3 worm cellular contexts compared by ENCODE assay signal in genomic region chrIV:4397586-4397985, ce11.
A peak's percentile ranks its signal among the peaks of the same experiment; 100 is the strongest.
TF ChIP-seq lines count a peak whose summit lies in the region.

No protein-coding gene starts in this region.

TF ChIP-seq in whole organism, L3 larva, 47 proteins besides CTCF, POLR2A, EP300 and RAD21:
- TF ChIP-seq mdl-1 (tag; optimal IDR thresholded peaks at IDR 0.05; lab: Kevin White, UChicago) = no peak
- TF ChIP-seq eor-1 (tag; optimal IDR thresholded peaks at IDR 0.05; lab: Kevin White, UChicago) = no peak
- TF ChIP-seq nfya-1 (tag; optimal IDR thresholded peaks at IDR 0.05; lab: Kevin White, UChicago; ENCODE audit: insufficient read depth) = peak; percentile 94

TF ChIP-seq in whole organism, L4 larva, 104 proteins besides CTCF, POLR2A, EP300 and RAD21:
- TF ChIP-seq nhr-102 (tag; optimal IDR thresholded peaks at IDR 0.05; lab: Kevin White, UChicago) (no peak), saeg-2 (GFP tag; IDR thresholded peaks at IDR 0.05; lab: Robert Waterston, UW) (no peak), aly-2 (tag; optimal IDR thresholded peaks at IDR 0.05; lab: Kevin White, UChicago) (no peak), ZK546.5 (tag; optimal IDR thresholded peaks at IDR 0.05; lab: Kevin White, UChicago) (no peak), zag-1 (tag; optimal IDR thresholded peaks at IDR 0.05; lab: Kevin White, UChicago) (no peak), ceh-32 (tag; optimal IDR thresholded peaks at IDR 0.05; lab: Kevin White, UChicago; ENCODE audit: poor library complexity) (no peak), aha-1 (tag; lab: Kevin White, UChicago) (peak; percentile 24)

TF ChIP-seq in whole organism, late embryonic, 69 proteins besides CTCF, POLR2A, EP300 and RAD21:
- TF ChIP-seq nfya-1 (tag; optimal IDR thresholded peaks at IDR 0.05; lab: Kevin White, UChicago) = peak; percentile 85
- no peak for TF ChIP-seq zip-5 (tag; optimal IDR thresholded peaks at IDR 0.05; lab: Kevin White, UChicago)
TF ChIP-seq in whole organism, late embryonic: peak in this region for 1.
